Fruit fly (Drosophila melanogaster) whole organism, embryonic: Measurements from ENCODE around the gene dsd.

Source experiments
- Antp ChIP-seq: fragments of 200-800 bp; sonication (Bioruptor generic); optimal IDR thresholded peaks from 3 replicates; lab custom pipeline; 2016; ENCODE audit warnings: missing biosample characterization, missing genetic modification characterization
- Atf3 ChIP-seq: fragments of 200-800 bp; sonication (Bioruptor generic); optimal IDR thresholded peaks from 3 replicates; lab custom pipeline; 2016; ENCODE audit warnings: missing biosample characterization, missing genetic modification characterization
- Awh ChIP-seq: fragments of 200-800 bp; sonication (Bioruptor generic); IDR thresholded peaks from 2 replicates; pipeline ENCODE4, ENCODE4 v1.3.6; 2022; ENCODE audit warnings: missing biosample characterization, missing genetic modification characterization
- B-H2 ChIP-seq: fragments of 200-800 bp; sonication (Bioruptor generic); optimal IDR thresholded peaks from 2 replicates; lab custom pipeline; 2018; ENCODE audit warnings: missing biosample characterization, mild to moderate bottlenecking, missing genetic modification characterization
- C15 ChIP-seq: fragments of 200-800 bp; sonication (Bioruptor generic); IDR thresholded peaks from 3 replicates; pipeline ENCODE4 v1.3.6; 2022; ENCODE audit warnings: missing biosample characterization, missing genetic modification characterization
- CG10321 ChIP-seq: fragments of 200-800 bp; sonication (Bioruptor generic); IDR thresholded peaks from 2 replicates; pipeline ENCODE4 v1.3.6; 2022; ENCODE audit warnings: missing biosample characterization, missing genetic modification characterization
- CG11398 ChIP-seq: fragments of 200-800 bp; sonication (Bioruptor generic); optimal IDR thresholded peaks from 2 replicates; lab custom pipeline; 2016; ENCODE audit warnings: missing biosample characterization, missing genetic modification characterization
- CG11723 ChIP-seq: fragments of 200-800 bp; sonication (Bioruptor generic); optimal IDR thresholded peaks from 2 replicates; lab custom pipeline; 2017; ENCODE audit warnings: missing biosample characterization, mild to moderate bottlenecking, missing genetic modification characterization
- CG14965 ChIP-seq: fragments of 200-800 bp; sonication (Bioruptor generic); optimal IDR thresholded peaks from 2 replicates; lab custom pipeline; 2016; ENCODE audit warnings: missing biosample characterization, missing genetic modification characterization, borderline replicate concordance
- CG1602 ChIP-seq: fragments of 200-800 bp; sonication (Bioruptor generic); optimal IDR thresholded peaks from 3 replicates; lab custom pipeline; 2016; ENCODE audit warnings: missing biosample characterization, missing genetic modification characterization
- CG16863 ChIP-seq: fragments of 200-800 bp; sonication (Bioruptor generic); optimal IDR thresholded peaks from 3 replicates; lab custom pipeline; 2016; ENCODE audit warnings: missing biosample characterization, missing genetic modification characterization
- CG30020 ChIP-seq: fragments of 200-800 bp; optimal IDR thresholded peaks from 2 replicates; lab custom pipeline; 2019; ENCODE audit warnings: missing biosample characterization, mild to moderate bottlenecking, missing genetic modification characterization, moderate library complexity
- CG3065 ChIP-seq: fragments of 200-800 bp; sonication (Bioruptor generic); optimal IDR thresholded peaks from 2 replicates; lab custom pipeline; 2016; ENCODE audit warnings: missing biosample characterization, missing genetic modification characterization
- CG33557 ChIP-seq: fragments of 200-800 bp; sonication (Bioruptor generic); optimal IDR thresholded peaks from 2 replicates; lab custom pipeline; 2019; ENCODE audit warnings: missing biosample characterization, mild to moderate bottlenecking, missing genetic modification characterization, moderate library complexity
- CG3407 ChIP-seq: fragments of 200-800 bp; sonication (Bioruptor generic); optimal IDR thresholded peaks from 2 replicates; lab custom pipeline; 2018; ENCODE audit warnings: missing biosample characterization, mild to moderate bottlenecking, missing genetic modification characterization
- CG34422 ChIP-seq: fragments of 200-800 bp; sonication (Bioruptor generic); IDR thresholded peaks from 3 replicates; pipeline ENCODE4 v1.3.6; 2022; ENCODE audit warnings: missing biosample characterization, missing genetic modification characterization
- CG6175 ChIP-seq: fragments of 200-800 bp; sonication (Bioruptor generic); IDR thresholded peaks from 3 replicates; pipeline ENCODE4 v1.3.6; 2022; ENCODE audit warnings: missing biosample characterization, missing genetic modification characterization
- CG6683 ChIP-seq: fragments of 200-800 bp; sonication (Bioruptor generic); optimal IDR thresholded peaks from 2 replicates; lab custom pipeline; 2017; ENCODE audit warnings: missing biosample characterization, mild to moderate bottlenecking, missing genetic modification characterization, missing genetic modification reagents
- CG6689 ChIP-seq: fragments of 200-800 bp; sonication (Bioruptor generic); IDR thresholded peaks from 2 replicates; pipeline ENCODE4 v1.3.6; 2022; ENCODE audit warnings: missing biosample characterization, missing genetic modification characterization
- CG7963 ChIP-seq: fragments of 200-800 bp; sonication (Bioruptor generic); IDR thresholded peaks from 3 replicates; pipeline ENCODE4 v1.3.6; 2022; ENCODE audit warnings: missing biosample characterization, missing genetic modification characterization; ENCODE audit not compliant: partially characterized antibody
- CG8924 ChIP-seq: fragments of 200-800 bp; optimal IDR thresholded peaks from 3 replicates; lab custom pipeline; 2019; ENCODE audit warnings: missing biosample characterization, mild to moderate bottlenecking, missing genetic modification characterization, moderate library complexity
- CG9797 ChIP-seq: fragments of 200-800 bp; sonication (Bioruptor generic); optimal IDR thresholded peaks from 3 replicates; lab custom pipeline; 2018; ENCODE audit warnings: missing biosample characterization, mild to moderate bottlenecking, missing genetic modification characterization
- Dbx ChIP-seq: fragments of 200-800 bp; sonication (Bioruptor generic); IDR thresholded peaks from 3 replicates; pipeline ENCODE4 v1.3.6; 2022; ENCODE audit warnings: missing biosample characterization, missing genetic modification characterization
- Dll ChIP-seq: fragments of 200-800 bp; sonication (Bioruptor generic); IDR thresholded peaks from 4 replicates; pipeline ENCODE4 v1.3.6; 2022; ENCODE audit warnings: missing biosample characterization, missing genetic modification characterization; ENCODE audit not compliant: partially characterized antibody
- Dref ChIP-seq: fragments of 200-800 bp; sonication (Bioruptor generic); IDR thresholded peaks from 2 replicates; pipeline ENCODE4 v1.3.6; 2022; ENCODE audit warnings: missing biosample characterization, missing genetic modification characterization
- Fer2 ChIP-seq: fragments of 200-800 bp; sonication (Bioruptor generic); optimal IDR thresholded peaks from 2 replicates; lab custom pipeline; 2018; ENCODE audit warnings: missing biosample characterization, mild to moderate bottlenecking, missing genetic modification characterization, moderate library complexity
- GATAe ChIP-seq: fragments of 200-800 bp; sonication (Bioruptor generic); conservative IDR thresholded peaks from 2 replicates; pipeline ENCODE4 v1.3.6; 2022; ENCODE audit warnings: missing biosample characterization, missing genetic modification characterization
- H2.0 ChIP-seq: fragments of 200-800 bp; sonication (Bioruptor generic); IDR thresholded peaks from 2 replicates; pipeline ENCODE4 v1.3.6; 2022; ENCODE audit warnings: missing biosample characterization, missing genetic modification characterization
- Lhr ChIP-seq: fragments of 200-800 bp; sonication (Bioruptor generic); optimal IDR thresholded peaks from 3 replicates; lab custom pipeline; 2017; ENCODE audit warnings: mild to moderate bottlenecking, missing biosample characterization, missing genetic modification reagents, missing genetic modification characterization
- MESR4 ChIP-seq: fragments of 200-800 bp; sonication (Bioruptor generic); optimal IDR thresholded peaks from 2 replicates; lab custom pipeline; 2018; ENCODE audit warnings: missing biosample characterization, mild to moderate bottlenecking, missing genetic modification characterization, moderate library complexity
- Med ChIP-seq: fragments of 200-800 bp; sonication (Bioruptor generic); peaks from one replicate; lab custom pipeline; 2016; ENCODE audit warnings: missing biosample characterization, missing genetic modification characterization, mild to moderate bottlenecking, inconsistent platforms, moderate library complexity
- Poxn ChIP-seq: fragments of 200-800 bp; sonication (Bioruptor generic); IDR thresholded peaks from 2 replicates; pipeline ENCODE4 v1.3.6; 2022; ENCODE audit warnings: missing biosample characterization, missing genetic modification characterization
- Sox102F ChIP-seq: fragments of 200-800 bp; sonication (Bioruptor generic); optimal IDR thresholded peaks from 2 replicates; lab custom pipeline; 2018; ENCODE audit warnings: missing biosample characterization, mild to moderate bottlenecking, missing genetic modification characterization, moderate library complexity
- Ssrp ChIP-seq: fragments of 200-800 bp; sonication (Bioruptor generic); optimal IDR thresholded peaks from 2 replicates; lab custom pipeline; 2018; ENCODE audit warnings: missing biosample characterization, mild to moderate bottlenecking, missing genetic modification characterization, moderate library complexity
- Stat92E ChIP-seq, 3 experiments: fragments of >200 bp in 2 of 3; fragments of 200-800 bp in 1 of 3; sonication (Bioruptor generic) in 1 of 3; optimal IDR thresholded peaks; 2 replicates each; lab custom pipeline; 2017 to 2019; ENCODE audit warnings: missing biosample characterization in 3 of 3, missing genetic modification characterization in 3 of 3, mild to moderate bottlenecking in 1 of 3, moderate library complexity in 1 of 3
- Usf ChIP-seq: fragments of 200-800 bp; sonication (Bioruptor generic); optimal IDR thresholded peaks from 2 replicates; lab custom pipeline; 2017; ENCODE audit warnings: missing genotype, missing biosample characterization, missing genetic modification characterization
- Xrp1 ChIP-seq: fragments of 200-800 bp; sonication (Bioruptor generic); IDR thresholded peaks from 2 replicates; pipeline ENCODE4 v1.3.6; 2022; ENCODE audit warnings: missing biosample characterization, missing genetic modification characterization
- cg ChIP-seq: fragments of 200-800 bp; sonication (Bioruptor generic); optimal IDR thresholded peaks from 3 replicates; lab custom pipeline; 2019; ENCODE audit warnings: missing biosample characterization, mild to moderate bottlenecking, missing genetic modification characterization, moderate library complexity
- ci ChIP-seq: fragments of 200-800 bp; sonication (Bioruptor generic); IDR thresholded peaks from 3 replicates; pipeline ENCODE4 v1.3.6; 2022; ENCODE audit warnings: missing biosample characterization, missing genetic modification characterization
- crol ChIP-seq: fragments of 200-800 bp; sonication (Bioruptor generic); IDR thresholded peaks from 2 replicates; pipeline ENCODE4 v1.3.6; 2022; ENCODE audit warnings: missing biosample characterization, missing genetic modification characterization
- cwo ChIP-seq: fragments of 200-800 bp; sonication (Bioruptor generic); optimal IDR thresholded peaks from 3 replicates; lab custom pipeline; 2017; ENCODE audit warnings: missing biosample characterization, missing genetic modification characterization, mild to moderate bottlenecking, moderate library complexity, missing genetic modification reagents
- grau ChIP-seq: fragments of 200-800 bp; optimal IDR thresholded peaks from 3 replicates; lab custom pipeline; 2019; ENCODE audit warnings: missing biosample characterization, mild to moderate bottlenecking, missing genetic modification characterization, moderate library complexity
- knrl ChIP-seq: fragments of 200-800 bp; sonication (Bioruptor generic); IDR thresholded peaks from 3 replicates; pipeline ENCODE4 v1.3.6; 2022; ENCODE audit warnings: missing biosample characterization, missing genetic modification characterization; ENCODE audit not compliant: partially characterized antibody
- pnt ChIP-seq: fragments of 200-800 bp; sonication (Bioruptor generic); optimal IDR thresholded peaks from 3 replicates; lab custom pipeline; 2016; ENCODE audit warnings: missing biosample characterization, missing genetic modification characterization
- slbo ChIP-seq: fragments of 200-800 bp; sonication (Bioruptor generic); IDR thresholded peaks from 2 replicates; pipeline ENCODE4 v1.3.6; 2022; ENCODE audit warnings: missing biosample characterization, missing genetic modification characterization
- zen2 ChIP-seq: fragments of 200-800 bp; sonication (Bioruptor generic); IDR thresholded peaks from 3 replicates; pipeline ENCODE4 v1.3.6; 2022; ENCODE audit warnings: missing biosample characterization, missing genetic modification characterization; ENCODE audit not compliant: partially characterized antibody

The dsd gene

dm6 chr3R:27637264-27637860 is 30.2 kb upstream of the dsd start:
- TF ChIP-seq Lhr (GFP tag; lab: Kevin White, UChicago) (no peak), CG9797 (GFP tag; lab: Kevin White, UChicago) (no peak), grau (tag; lab: Kevin White, UChicago) (peak; percentile 51), CG3407 (GFP tag; lab: Kevin White, UChicago) (no peak), knrl (no peak), H2.0 (GFP tag; lab: Robert Waterston, UW) (0 out of 2 replicates have a peak, but pooled peaks have one; percentile 3), pnt (GFP tag; lab: Kevin White, UChicago) (no peak)

dm6 chr3R:27636720-27637119 is 29.5 kb upstream of the dsd start:
- TF ChIP-seq C15 (GFP tag; lab: Robert Waterston, UW) = no peak
- peak; percentile 11; the same call in 1 of the 3 replicates for TF ChIP-seq CG34422 (GFP tag; lab: Robert Waterston, UW)
- TF ChIP-seq crol (GFP tag; lab: Robert Waterston, UW) = peak; percentile 71
- TF ChIP-seq Dref = no peak
- peak; percentile 39 for TF ChIP-seq CG3065 (GFP tag; lab: Kevin White, UChicago)
- peak; percentile 28 for TF ChIP-seq cg (GFP tag; lab: Kevin White, UChicago)
- peak; percentile 9 for TF ChIP-seq MESR4
- 0 out of 3 replicates have a peak, but pooled peaks have one; percentile 11 for TF ChIP-seq CG6175
- no peak for TF ChIP-seq Med (GFP tag; lab: Kevin White, UChicago)

dm6 chr3R:27636010-27636584 is 28.9 kb upstream of the dsd start, which contains the start of the genes CG5611 and Mtl:
Gene CG5611, minus strand, starts transcription at chr3R:27636060.
Gene Mtl, plus strand, starts transcription at chr3R:27636412.
- TF ChIP-seq GATAe (GFP tag; lab: Robert Waterston, UW) = peak; percentile 99
- peak; percentile 92 for TF ChIP-seq Atf3 (GFP tag; lab: Kevin White, UChicago)
- peak; percentile 60 for TF ChIP-seq CG14965 (GFP tag; lab: Kevin White, UChicago)
- peak; percentile 99 for TF ChIP-seq CG11723 (GFP tag; lab: Kevin White, UChicago)
- TF ChIP-seq Stat92E (GFP tag; optimal IDR thresholded peaks at IDR 0.05; lab: Kevin White, UChicago) = peak in 1 of 3 experiments; percentile 96
- TF ChIP-seq CG10321 (GFP tag; lab: Robert Waterston, UW) = peak; percentile 91
- peak; percentile 100 for TF ChIP-seq Poxn (GFP tag; lab: Robert Waterston, UW)
- TF ChIP-seq ci (GFP tag; lab: Robert Waterston, UW) = peak; percentile 100
- peak; percentile 100 for TF ChIP-seq CG1602
- no peak; the same call in 2 of the 3 replicates for TF ChIP-seq CG7963 (GFP tag; lab: Robert Waterston, UW)
- TF ChIP-seq Dbx (GFP tag; lab: Robert Waterston, UW) = peak; percentile 100
- peak; percentile 99 for TF ChIP-seq C15 (GFP tag; lab: Robert Waterston, UW)
- TF ChIP-seq Xrp1 (GFP tag; lab: Robert Waterston, UW) = peak; percentile 100
- no peak for TF ChIP-seq Dll (GFP tag; lab: Robert Waterston, UW)
- peak; percentile 94 for TF ChIP-seq Antp (GFP tag; lab: Kevin White, UChicago)
- TF ChIP-seq Sox102F (GFP tag; lab: Kevin White, UChicago) = peak; percentile 100
- peak; percentile 100 for TF ChIP-seq Fer2 (tag; lab: Kevin White, UChicago)
- TF ChIP-seq B-H2 = peak; percentile 100
- TF ChIP-seq CG6683 (GFP tag; lab: Kevin White, UChicago) = peak; percentile 99
- peak; percentile 99 for TF ChIP-seq CG33557 (GFP tag; lab: Kevin White, UChicago)
- TF ChIP-seq Awh (GFP tag; lab: Robert Waterston, UW) = peak; percentile 100
- peak; percentile 100 for TF ChIP-seq slbo
- peak; percentile 98 for TF ChIP-seq cwo (GFP tag; lab: Kevin White, UChicago)
- peak; percentile 100 for TF ChIP-seq Ssrp (tag; lab: Kevin White, UChicago)
- peak; percentile 100 for TF ChIP-seq Usf
- peak; percentile 93 for TF ChIP-seq CG30020 (tag; lab: Kevin White, UChicago)
- TF ChIP-seq CG16863 = peak; percentile 97
- no peak for TF ChIP-seq zen2
- peak; percentile 100 for TF ChIP-seq CG8924
- TF ChIP-seq CG11398 (GFP tag; lab: Kevin White, UChicago) = peak; percentile 88
- peak; percentile 100 for TF ChIP-seq CG6689 (GFP tag; lab: Robert Waterston, UW)
